Fruit fly (Drosophila melanogaster): ENCODE results near the gene CG1288.
A peak's percentile ranks its signal among the peaks of the same experiment; 100 is the strongest.

The CG1288 gene

DNA sequence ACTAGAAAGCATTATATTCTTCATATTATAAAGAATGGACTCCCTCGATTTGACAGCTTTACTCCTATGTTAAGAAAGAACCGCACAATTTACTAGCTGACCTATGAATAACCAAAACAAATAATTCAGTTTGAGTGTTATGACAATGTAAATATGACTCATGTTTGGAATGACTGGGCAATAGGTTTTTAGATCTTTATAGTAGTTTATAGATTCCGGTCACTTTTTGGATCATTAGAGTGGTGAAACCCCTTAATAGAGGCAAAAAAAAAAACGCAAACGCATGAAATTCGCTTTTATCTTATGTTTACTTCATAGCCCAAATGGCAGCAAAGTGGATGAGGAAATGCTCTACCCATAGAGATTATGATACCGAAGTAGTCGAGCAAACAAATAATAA is 11.4 kb upstream of the CG1288 start, which contains the start of gene CG14605:
Gene CG14605, minus strand, starts transcription at position 101 of the 400 bp plus-strand sequence.
- TF ChIP-seq CG10669 (GFP tag; optimal IDR thresholded peaks at IDR 0.05) (no peak), CG8319 (GFP tag; optimal IDR thresholded peaks at IDR 0.05) (no peak), CG11294 (GFP tag; IDR thresholded peaks at IDR 0.05) (no peak), cyc (GFP tag; optimal IDR thresholded peaks at IDR 0.05) (no peak), Ets96B (tag; optimal IDR thresholded peaks at IDR 0.05) (no peak), dac (GFP tag; optimal IDR thresholded peaks at IDR 0.05) (no peak), spab (GFP tag; optimal IDR thresholded peaks at IDR 0.05) (no peak), Sox14 (GFP tag; optimal IDR thresholded peaks at IDR 0.05) (no peak), CG34406 (GFP tag; optimal IDR thresholded peaks at IDR 0.05) (no peak), CG10631 (GFP tag; optimal IDR thresholded peaks at IDR 0.05) (no peak), OdsH (GFP tag; optimal IDR thresholded peaks at IDR 0.05) (no peak)

DNA sequence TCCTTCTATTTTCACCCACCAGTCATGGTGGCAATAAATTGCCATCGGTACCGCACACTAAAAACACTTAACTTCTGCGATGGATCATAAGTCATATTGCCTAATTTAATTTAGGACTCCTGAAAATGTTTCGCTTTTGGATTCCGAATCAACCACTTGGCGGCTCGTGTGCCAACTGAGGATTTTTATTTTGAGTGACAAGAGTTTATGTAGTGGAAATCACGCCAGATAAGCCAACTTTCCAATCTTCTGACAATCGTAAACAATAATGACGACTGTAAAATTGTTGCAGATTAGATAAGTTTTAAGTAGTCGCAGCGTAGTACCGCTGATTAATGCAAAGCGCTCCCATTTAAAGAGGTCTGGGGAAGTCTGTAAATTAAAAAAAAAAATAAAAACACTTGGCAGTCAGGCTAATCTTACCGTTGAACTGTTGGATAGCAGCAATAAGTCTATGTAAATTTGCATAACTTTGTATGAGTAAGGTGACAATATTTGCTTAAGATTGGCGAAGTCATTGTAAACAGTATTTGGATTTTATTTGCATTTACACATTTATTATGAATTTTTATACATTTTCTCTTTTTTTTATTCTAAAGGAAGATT is 8.8 kb upstream of the CG1288 start, which contains the start of gene CG14606:
Gene CG14606, minus strand, starts transcription at position 160 of the 606 bp plus-strand sequence.
- TF ChIP-seq Lpt (GFP tag; optimal IDR thresholded peaks at IDR 0.05) (no peak), Met (GFP tag; optimal IDR thresholded peaks at IDR 0.05) (no peak), Hr39 (GFP tag; optimal IDR thresholded peaks at IDR 0.05) (no peak), CG11762 (GFP tag; optimal IDR thresholded peaks at IDR 0.05; ENCODE audit: insufficient read depth) (no peak), CG3032 (tag; optimal IDR thresholded peaks at IDR 0.05) (no peak), ss (GFP tag; optimal IDR thresholded peaks at IDR 0.05) (no peak), fkh (GFP tag; optimal IDR thresholded peaks at IDR 0.05) (peak; percentile 56), CG6808 (GFP tag; optimal IDR thresholded peaks at IDR 0.05) (no peak), vri (GFP tag; optimal IDR thresholded peaks at IDR 0.05) (peak; percentile 12), CG11902 (GFP tag; optimal IDR thresholded peaks at IDR 0.05) (no peak), Eip78C (GFP tag) (no peak), lz (GFP tag; optimal IDR thresholded peaks at IDR 0.05) (no peak), eg (GFP tag; IDR thresholded peaks at IDR 0.05) (0 out of 3 replicates have a peak, but pooled peaks have one; percentile 7), CG11294 (GFP tag; IDR thresholded peaks at IDR 0.05) (no peak), Hr4 (GFP tag; optimal IDR thresholded peaks at IDR 0.05) (no peak), CG16779 (tag; optimal IDR thresholded peaks at IDR 0.05) (no peak), CG6276 (GFP tag; optimal IDR thresholded peaks at IDR 0.05) (no peak), CG8319 (GFP tag; optimal IDR thresholded peaks at IDR 0.05) (no peak), CG9139 (GFP tag; optimal IDR thresholded peaks at IDR 0.05) (no peak), salr (GFP tag; optimal IDR thresholded peaks at IDR 0.05) (no peak), Sox15 (GFP tag; optimal IDR thresholded peaks at IDR 0.05) (no peak), CG7368 (GFP tag; optimal IDR thresholded peaks at IDR 0.05) (no peak), dac (GFP tag; optimal IDR thresholded peaks at IDR 0.05) (no peak)

dm6 chr3R:7200670-7201069 is 7.6 kb downstream of the CG1288 start, which contains the start of gene CG14609:
Gene CG14609 (plus strand): TSS chr3R:7200970.
- TF ChIP-seq CG3919 (GFP tag; optimal IDR thresholded peaks at IDR 0.05) (no peak), Hr39 (GFP tag; optimal IDR thresholded peaks at IDR 0.05) (no peak), CG6808 (GFP tag; optimal IDR thresholded peaks at IDR 0.05) (no peak), fkh (GFP tag; optimal IDR thresholded peaks at IDR 0.05) (no peak), CG1621 (tag; optimal IDR thresholded peaks at IDR 0.05) (no peak), CG10631 (GFP tag; optimal IDR thresholded peaks at IDR 0.05) (no peak), Eip78C (GFP tag) (no peak), esn (GFP tag; optimal IDR thresholded peaks at IDR 0.05) (no peak)

DNA sequence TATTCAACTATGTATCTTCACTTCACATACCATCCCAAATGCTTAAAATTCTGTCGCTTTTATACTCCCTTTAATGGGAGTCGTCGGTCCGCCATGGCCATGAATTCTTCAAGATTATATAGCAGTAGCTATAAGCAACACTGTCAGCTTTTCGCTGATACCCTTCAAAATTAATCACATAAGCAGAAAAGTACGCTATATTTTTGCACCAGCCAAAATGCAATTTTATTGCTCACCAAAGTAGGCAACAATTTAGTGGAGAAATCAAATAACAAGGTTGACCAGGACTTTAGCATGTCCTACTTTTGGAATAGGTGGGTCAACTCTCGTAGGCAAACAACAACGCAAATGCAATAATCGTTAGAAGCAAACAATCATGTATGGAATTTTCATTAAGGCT is 8.4 kb downstream of the CG1288 start:
- no peak for TF ChIP-seq spab (GFP tag; optimal IDR thresholded peaks at IDR 0.05)
- no peak for TF ChIP-seq CG32006 (GFP tag; optimal IDR thresholded peaks at IDR 0.05)
- TF ChIP-seq Lpt (GFP tag; optimal IDR thresholded peaks at IDR 0.05): no peak
- TF ChIP-seq achi (GFP tag; optimal IDR thresholded peaks at IDR 0.05): no peak
- no peak for TF ChIP-seq Hr38 (GFP tag; optimal IDR thresholded peaks at IDR 0.05)
- TF ChIP-seq CG3919 (GFP tag; optimal IDR thresholded peaks at IDR 0.05): no peak
- TF ChIP-seq CG8319 (GFP tag; optimal IDR thresholded peaks at IDR 0.05): no peak
